Fruit fly (Drosophila melanogaster): ENCODE data around the gene Vps16B.

- no peak for TF ChIP-seq Gug (GFP tag; IDR thresholded peaks at IDR 0.05)
- TF ChIP-seq H15 (GFP tag; IDR thresholded peaks at IDR 0.05) = no peak
- no peak for TF ChIP-seq HHEX (GFP tag; optimal IDR thresholded peaks at IDR 0.05)
- TF ChIP-seq CG12659 (GFP tag; optimal IDR thresholded peaks at IDR 0.05) = no peak
- TF ChIP-seq CG9609 (GFP tag; optimal IDR thresholded peaks at IDR 0.05) = no peak
- no peak for TF ChIP-seq insv (GFP tag; optimal IDR thresholded peaks at IDR 0.05)
- no peak for TF ChIP-seq CG6854 (GFP tag; optimal IDR thresholded peaks at IDR 0.05)
Measured at dm6 chr3R:29836188-29836587, 19.9 kb upstream of the Vps16B start, which contains the start of gene CG42592.

Measured in whole organism, embryonic.